Worm (Caenorhabditis elegans) whole organism, L4/young adult: ENCODE results near the gene T23F2.2.

Experiments used
- W03F9.2 ChIP-seq: fragments of 150-350 bp; optimal IDR thresholded peaks from 2 replicates; lab custom pipeline; 2014; ENCODE audit warnings: missing biosample characterization, missing genetic modification characterization
- dao-5 ChIP-seq: sonication (generic microtip); optimal IDR thresholded peaks from 2 replicates; lab custom pipeline; 2016; ENCODE audit warnings: missing genotype, missing genetic modification characterization, moderate library complexity, missing compliant biosample characterization
- him-1 ChIP-seq: sonication (generic microtip); optimal IDR thresholded peaks from 2 replicates; lab custom pipeline; 2016; ENCODE audit warnings: missing genotype, missing genetic modification reagents, missing genetic modification characterization, missing compliant biosample characterization

DNA sequence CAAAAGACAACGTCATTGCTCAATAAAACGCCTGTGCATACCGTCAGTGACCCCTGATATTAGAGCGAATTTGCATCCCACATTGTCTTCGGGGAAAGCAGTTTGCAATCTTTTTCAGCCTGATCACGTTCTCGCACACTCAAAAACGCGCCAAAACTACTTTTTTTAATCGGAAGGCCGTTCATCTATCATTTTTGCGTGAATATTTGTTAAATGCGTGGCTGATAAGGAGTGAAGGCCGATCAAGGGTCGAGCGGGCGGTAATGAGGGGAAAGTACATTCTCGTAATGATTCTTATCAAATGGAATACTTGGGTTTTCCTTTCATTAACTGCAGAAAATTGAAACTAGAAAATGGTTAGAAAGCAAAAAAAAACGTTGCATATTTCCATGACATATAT, 19.2 kb upstream of the T23F2.2 start:
- TF ChIP-seq him-1 (tag; lab: Kevin White, UChicago) (no peak), W03F9.2 (no peak), dao-5 (tag; lab: Kevin White, UChicago) (no peak)
